Fruit fly (Drosophila melanogaster) whole organism, embryonic: ENCODE data around the gene CG3184.
A peak's percentile ranks its signal among the peaks of the same experiment; 100 is the strongest.

Experiments used
- Aef1 ChIP-seq: fragments of 200-800 bp; sonication (Bioruptor generic); IDR thresholded peaks from 3 replicates; pipeline ENCODE4 v1.3.6; 2022; ENCODE audit warnings: missing biosample characterization, missing genetic modification characterization
- CG11504 ChIP-seq: fragments of 200-800 bp; sonication (Bioruptor generic); optimal IDR thresholded peaks from 3 replicates; lab custom pipeline; 2019; ENCODE audit warnings: missing biosample characterization, mild to moderate bottlenecking, missing genetic modification characterization, moderate library complexity
- CG11560 ChIP-seq: fragments of 200-800 bp; sonication (Bioruptor generic); IDR thresholded peaks from 3 replicates; pipeline ENCODE4 v1.3.6; 2022; ENCODE audit warnings: missing biosample characterization, missing genetic modification characterization
- CG12219 ChIP-seq: fragments of 200-800 bp; sonication (Bioruptor generic); optimal IDR thresholded peaks from 3 replicates; lab custom pipeline; 2018; ENCODE audit warnings: missing biosample characterization, mild to moderate bottlenecking, missing genetic modification characterization
- CG12299 ChIP-seq: fragments of 200-800 bp; sonication (Bioruptor generic); optimal IDR thresholded peaks from 2 replicates; lab custom pipeline; 2018; ENCODE audit warnings: missing biosample characterization, mild to moderate bottlenecking, missing genetic modification characterization
- CG13287 ChIP-seq: fragments of 200-800 bp; sonication (Bioruptor generic); IDR thresholded peaks from 2 replicates; pipeline ENCODE4 v1.3.6; 2022; ENCODE audit warnings: missing biosample characterization, missing genetic modification characterization; ENCODE audit not compliant: partially characterized antibody
- CG1602 ChIP-seq: fragments of 200-800 bp; sonication (Bioruptor generic); optimal IDR thresholded peaks from 3 replicates; lab custom pipeline; 2016; ENCODE audit warnings: missing biosample characterization, missing genetic modification characterization
- CG1603 ChIP-seq: fragments of 200-800 bp; sonication (Bioruptor generic); optimal IDR thresholded peaks from 2 replicates; lab custom pipeline; 2019; ENCODE audit warnings: missing biosample characterization, mild to moderate bottlenecking, missing genetic modification characterization, moderate library complexity
- CG17361 ChIP-seq: fragments of 200-800 bp; sonication (Bioruptor generic); IDR thresholded peaks from 3 replicates; pipeline ENCODE4 v1.3.6; 2022; ENCODE audit warnings: missing biosample characterization, missing genetic modification characterization
- CG17385 ChIP-seq: fragments of 200-800 bp; sonication (Bioruptor generic); optimal IDR thresholded peaks from 3 replicates; lab custom pipeline; 2018; ENCODE audit warnings: missing biosample characterization, mild to moderate bottlenecking, missing genetic modification characterization
- CG17568 ChIP-seq: fragments of 200-800 bp; sonication (Bioruptor generic); optimal IDR thresholded peaks from 2 replicates; lab custom pipeline; 2018; ENCODE audit warnings: missing biosample characterization, mild to moderate bottlenecking, missing genetic modification characterization, moderate library complexity
- CG2678 ChIP-seq: fragments of 200-800 bp; sonication (Bioruptor generic); optimal IDR thresholded peaks from 3 replicates; lab custom pipeline; 2019; ENCODE audit warnings: missing biosample characterization, mild to moderate bottlenecking, missing genetic modification characterization, moderate library complexity
- CG31388 ChIP-seq: fragments of 200-800 bp; sonication (Bioruptor generic); optimal IDR thresholded peaks from 2 replicates; lab custom pipeline; 2016; ENCODE audit warnings: missing biosample characterization, missing genetic modification characterization
- CG3838 ChIP-seq: fragments of 200-800 bp; sonication (Bioruptor generic); optimal IDR thresholded peaks from 3 replicates; lab custom pipeline; 2016; ENCODE audit warnings: missing biosample characterization, missing genetic modification characterization
- CG42726 ChIP-seq: fragments of 200-800 bp; sonication (Bioruptor generic); IDR thresholded peaks from 2 replicates; pipeline ENCODE4 v1.3.6; 2022; ENCODE audit warnings: missing biosample characterization, missing genetic modification characterization; ENCODE audit not compliant: partially characterized antibody
- CG4404 ChIP-seq: fragments of 200-800 bp; sonication (Bioruptor generic); IDR thresholded peaks from 2 replicates; pipeline ENCODE4 v1.3.6; 2022; ENCODE audit warnings: missing biosample characterization, missing genetic modification characterization
- CG7928 ChIP-seq: fragments of 200-800 bp; sonication (Bioruptor generic); optimal IDR thresholded peaks from 2 replicates; lab custom pipeline; 2017; ENCODE audit warnings: missing biosample characterization, mild to moderate bottlenecking, missing genetic modification characterization
- CG8478 ChIP-seq: fragments of >200 bp; optimal IDR thresholded peaks from 2 replicates; lab custom pipeline; 2018
- CG9797 ChIP-seq: fragments of 200-800 bp; sonication (Bioruptor generic); optimal IDR thresholded peaks from 3 replicates; lab custom pipeline; 2018; ENCODE audit warnings: missing biosample characterization, mild to moderate bottlenecking, missing genetic modification characterization
- CHES-1-like ChIP-seq: fragments of 200-800 bp; sonication (Bioruptor generic); optimal IDR thresholded peaks from 2 replicates; lab custom pipeline; 2016; ENCODE audit warnings: missing biosample characterization, missing genetic modification characterization
- Dip3 ChIP-seq: fragments of 200-800 bp; sonication (Bioruptor generic); optimal IDR thresholded peaks from 3 replicates; lab custom pipeline; 2016; ENCODE audit warnings: missing biosample characterization, missing genetic modification characterization
- HLH54F ChIP-seq: fragments of 200-800 bp; sonication (Bioruptor generic); optimal IDR thresholded peaks from 3 replicates; lab custom pipeline; 2016; ENCODE audit warnings: missing biosample characterization, missing genetic modification characterization
- HmgZ ChIP-seq: fragments of 200-800 bp; sonication (Bioruptor generic); optimal IDR thresholded peaks from 2 replicates; lab custom pipeline; 2018; ENCODE audit warnings: missing biosample characterization, mild to moderate bottlenecking, missing genetic modification characterization
- Hr39 ChIP-seq: fragments of >200 bp; optimal IDR thresholded peaks from 2 replicates; lab custom pipeline; 2017
- Lhr ChIP-seq: fragments of 200-800 bp; sonication (Bioruptor generic); optimal IDR thresholded peaks from 3 replicates; lab custom pipeline; 2017; ENCODE audit warnings: mild to moderate bottlenecking, missing biosample characterization, missing genetic modification reagents, missing genetic modification characterization
- MTF-1 ChIP-seq: fragments of 200-800 bp; sonication (Bioruptor generic); optimal IDR thresholded peaks from 2 replicates; lab custom pipeline; 2018; ENCODE audit warnings: missing biosample characterization, mild to moderate bottlenecking, missing genetic modification characterization, borderline replicate concordance
- Myb ChIP-seq: fragments of 200-800 bp; sonication (Bioruptor generic); optimal IDR thresholded peaks from 2 replicates; lab custom pipeline; 2016; ENCODE audit warnings: missing biosample characterization, missing genetic modification characterization
- NK7.1 ChIP-seq: fragments of 200-800 bp; sonication (Bioruptor generic); optimal IDR thresholded peaks from 3 replicates; lab custom pipeline; 2016; ENCODE audit warnings: missing biosample characterization, missing genetic modification characterization
- Nf-YA ChIP-seq: fragments of 200-800 bp; sonication (Bioruptor generic); IDR thresholded peaks from 2 replicates; pipeline ENCODE4 v1.3.6; 2022; ENCODE audit warnings: missing biosample characterization, missing genetic modification characterization
- Pdp1 ChIP-seq, 2 experiments: fragments of 200-800 bp; sonication (Bioruptor generic); optimal IDR thresholded peaks; 3 replicates each; lab custom pipeline; 2016; ENCODE audit warnings: missing biosample characterization in 2 of 2, missing genetic modification characterization in 2 of 2, mild to moderate bottlenecking in 1 of 2, moderate library complexity in 1 of 2
- Ravus ChIP-seq: fragments of 200-800 bp; sonication (Bioruptor generic); IDR thresholded peaks from 2 replicates; pipeline ENCODE4 v1.3.6; 2022; ENCODE audit warnings: missing biosample characterization, missing genetic modification characterization
- Scr ChIP-seq: fragments of 200-800 bp; sonication (Bioruptor generic); IDR thresholded peaks from 2 replicates; pipeline ENCODE4 v1.3.6; 2022; ENCODE audit warnings: missing biosample characterization, missing genetic modification characterization; ENCODE audit not compliant: partially characterized antibody
- Taf1 ChIP-seq: fragments of 200-800 bp; sonication (Bioruptor generic); IDR thresholded peaks from 2 replicates; pipeline ENCODE4 v1.3.6; 2022; ENCODE audit warnings: missing biosample characterization, missing genetic modification characterization
- Xrp1 ChIP-seq: fragments of 200-800 bp; sonication (Bioruptor generic); IDR thresholded peaks from 2 replicates; pipeline ENCODE4 v1.3.6; 2022; ENCODE audit warnings: missing biosample characterization, missing genetic modification characterization
- cato ChIP-seq: fragments of 200-800 bp; sonication (Bioruptor generic); optimal IDR thresholded peaks from 2 replicates; lab custom pipeline; 2016; ENCODE audit warnings: missing biosample characterization, missing genetic modification characterization, borderline replicate concordance
- disco-r ChIP-seq: fragments of 200-800 bp; sonication (Bioruptor generic); optimal IDR thresholded peaks from 2 replicates; lab custom pipeline; 2016; ENCODE audit warnings: missing biosample characterization, missing genetic modification characterization
- emc ChIP-seq: fragments of 200-800 bp; sonication (Bioruptor generic); optimal IDR thresholded peaks from 2 replicates; lab custom pipeline; 2016; ENCODE audit warnings: missing biosample characterization, missing genetic modification characterization
- exex ChIP-seq: fragments of 200-800 bp; sonication (Bioruptor generic); optimal IDR thresholded peaks from 4 replicates; lab custom pipeline; 2018; ENCODE audit warnings: missing biosample characterization, mild to moderate bottlenecking, missing genetic modification characterization, moderate library complexity
- gsb-n ChIP-seq: fragments of 200-800 bp; sonication (Bioruptor generic); optimal IDR thresholded peaks from 3 replicates; lab custom pipeline; 2018; ENCODE audit warnings: missing biosample characterization, mild to moderate bottlenecking, missing genetic modification characterization
- ham ChIP-seq: fragments of 200-800 bp; sonication (Bioruptor generic); IDR thresholded peaks from 2 replicates; pipeline ENCODE4 v1.3.6; 2022; ENCODE audit warnings: missing biosample characterization, missing genetic modification characterization
- ind ChIP-seq: fragments of 200-800 bp; sonication (Bioruptor generic); optimal IDR thresholded peaks from 3 replicates; lab custom pipeline; 2016; ENCODE audit warnings: missing biosample characterization, missing genetic modification characterization
- insv ChIP-seq, 2 experiments: fragments of 200-800 bp; sonication (Bioruptor generic); optimal IDR thresholded peaks; 3 replicates each; lab custom pipeline; 2016 to 2018; ENCODE audit warnings: missing biosample characterization in 2 of 2, missing genetic modification characterization in 2 of 2
- ken ChIP-seq: fragments of 200-800 bp; sonication (Bioruptor generic); IDR thresholded peaks from 3 replicates; pipeline ENCODE4 v1.3.6; 2022; ENCODE audit warnings: missing biosample characterization, missing genetic modification characterization
- lab ChIP-seq: fragments of 200-800 bp; sonication (Bioruptor generic); optimal IDR thresholded peaks from 3 replicates; lab custom pipeline; 2017; ENCODE audit warnings: missing biosample characterization, missing genetic modification characterization, mild to moderate bottlenecking, moderate library complexity, missing genetic modification reagents
- onecut ChIP-seq: fragments of 200-800 bp; sonication (Bioruptor generic); IDR thresholded peaks from 2 replicates; pipeline ENCODE4 v1.3.6; 2022; ENCODE audit warnings: missing biosample characterization, missing genetic modification characterization
- pfk ChIP-seq: fragments of 200-800 bp; sonication (Bioruptor generic); optimal IDR thresholded peaks from 2 replicates; lab custom pipeline; 2018; ENCODE audit warnings: missing biosample characterization, mild to moderate bottlenecking, missing genetic modification characterization, moderate library complexity
- sens-2 ChIP-seq: fragments of 200-800 bp; sonication (Bioruptor generic); IDR thresholded peaks from 2 replicates; pipeline ENCODE4 v1.3.6; 2022; ENCODE audit warnings: missing biosample characterization, missing genetic modification characterization
- slp2 ChIP-seq: fragments of 200-800 bp; sonication (Bioruptor generic); optimal IDR thresholded peaks from 2 replicates; lab custom pipeline; 2016; ENCODE audit warnings: missing biosample characterization, missing genetic modification characterization
- sqz ChIP-seq: fragments of 200-800 bp; sonication (Bioruptor generic); optimal IDR thresholded peaks from 3 replicates; lab custom pipeline; 2018; ENCODE audit warnings: missing biosample characterization, mild to moderate bottlenecking, missing genetic modification characterization
- tll ChIP-seq, 2 experiments: fragments of 200-800 bp in 1 of 2; fragments of >200 bp in 1 of 2; sonication (Bioruptor generic) in 1 of 2; optimal IDR thresholded peaks; 2 replicates each; lab custom pipeline; 2017 to 2019; ENCODE audit warnings: missing biosample characterization in 2 of 2, missing genetic modification characterization in 2 of 2, mild to moderate bottlenecking in 1 of 2, moderate library complexity in 1 of 2
- wor ChIP-seq: fragments of 200-800 bp; sonication (Bioruptor generic); IDR thresholded peaks from 2 replicates; pipeline ENCODE4 v1.3.6; 2022; ENCODE audit warnings: missing biosample characterization, missing genetic modification characterization

The CG3184 gene

DNA sequence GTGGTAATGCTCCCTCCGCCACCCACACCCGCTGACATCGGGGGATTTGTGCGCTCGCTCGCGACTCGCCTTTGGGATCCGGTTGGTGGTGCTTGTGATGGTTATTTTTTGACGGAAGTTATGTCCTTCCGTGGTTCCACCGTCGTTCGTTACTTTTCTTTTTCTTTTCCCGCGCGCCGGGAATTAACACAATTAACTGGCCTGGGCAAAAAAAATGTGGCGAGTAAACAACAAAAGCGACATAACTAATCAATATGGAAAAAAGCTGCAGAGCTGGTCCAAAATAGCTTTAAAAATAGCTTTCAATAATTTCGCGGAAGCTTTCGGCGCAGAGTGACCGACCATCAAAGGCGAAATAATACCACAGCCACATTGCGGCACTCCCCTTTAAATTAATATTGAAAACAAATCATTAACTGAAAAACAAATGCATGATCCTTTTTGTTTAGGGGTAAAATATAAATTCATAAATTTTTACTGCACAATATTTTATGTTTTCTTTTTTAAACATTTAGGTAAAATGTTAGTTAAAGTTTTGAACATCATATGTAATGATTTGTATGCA is 9.8 kb upstream of the CG3184 start, which contains the start of gene CG14440 (continued):
- TF ChIP-seq Nf-YA (GFP tag; lab: Robert Waterston, UW) (no peak), Scr (no peak), CG13287 (GFP tag; lab: Robert Waterston, UW) (peak; percentile 12; the same call in 1 of the 2 replicates), Pdp1 (GFP tag; optimal IDR thresholded peaks at IDR 0.05; lab: Kevin White, UChicago) (peak in 1 of 2 experiments; percentile 51), MTF-1 (GFP tag; lab: Kevin White, UChicago) (no peak), CG4404 (GFP tag; lab: Robert Waterston, UW) (no peak), CG17385 (GFP tag; lab: Kevin White, UChicago) (no peak), CG42726 (no peak), Taf1 (GFP tag; lab: Robert Waterston, UW) (no peak), NK7.1 (GFP tag; lab: Kevin White, UChicago) (no peak), Ravus (no peak), insv (GFP tag; optimal IDR thresholded peaks at IDR 0.05; lab: Kevin White, UChicago) (no peak), Dip3 (GFP tag; lab: Kevin White, UChicago) (no peak), Hr39 (lab: Kevin White, UChicago) (no peak), exex (peak; percentile 45), emc (no peak), sqz (peak; percentile 67), Myb (GFP tag; lab: Kevin White, UChicago) (peak; percentile 15), CG3838 (GFP tag; lab: Kevin White, UChicago) (no peak), tll (GFP tag; optimal IDR thresholded peaks at IDR 0.05; lab: Kevin White, UChicago) (no peak), CG31388 (GFP tag; lab: Kevin White, UChicago) (no peak), CG11560 (tag; lab: Robert Waterston, UW) (no peak), CG12299 (no peak), wor (GFP tag; lab: Robert Waterston, UW) (no peak), CG17568 (GFP tag; lab: Kevin White, UChicago) (no peak), slp2 (GFP tag; lab: Kevin White, UChicago) (no peak), onecut (peak; percentile 90), CG1603 (tag; lab: Kevin White, UChicago) (peak; percentile 8), lab (no peak), pfk (GFP tag; lab: Kevin White, UChicago) (no peak), CG7928 (no peak), CHES-1-like (GFP tag; lab: Kevin White, UChicago) (no peak), ham (GFP tag; lab: Robert Waterston, UW) (no peak), Aef1 (GFP tag; lab: Robert Waterston, UW) (no peak), CG17361 (GFP tag; lab: Robert Waterston, UW) (no peak), CG9797 (GFP tag; lab: Kevin White, UChicago) (peak; percentile 35), Lhr (GFP tag; lab: Kevin White, UChicago) (peak; percentile 7), CG2678 (peak; percentile 23), ken (GFP tag; lab: Robert Waterston, UW) (no peak), ind (GFP tag; lab: Kevin White, UChicago) (no peak), CG11504 (peak; percentile 1), CG12219 (GFP tag; lab: Kevin White, UChicago) (no peak), HLH54F (GFP tag; lab: Kevin White, UChicago) (no peak), Xrp1 (GFP tag; lab: Robert Waterston, UW) (0 out of 2 replicates have a peak, but pooled peaks have one; percentile 7), HmgZ (tag; lab: Kevin White, UChicago) (peak; percentile 45), gsb-n (tag; lab: Kevin White, UChicago) (no peak), CG1602 (GFP tag; lab: Kevin White, UChicago) (no peak), cato (GFP tag; lab: Kevin White, UChicago) (no peak), sens-2 (no peak), disco-r (GFP tag; lab: Kevin White, UChicago) (no peak), CG8478 (lab: Kevin White, UChicago) (no peak)
